Worm (Caenorhabditis elegans) whole organism, young adult: ENCODE data around the gene H38K22.7.

Experiments used
- F37B4.10 ChIP-seq: fragments of 200-800 bp; sonication (Bioruptor generic); IDR thresholded peaks from 2 replicates; pipeline ENCODE4 v1.3.6; 2022; ENCODE audit warnings: missing genetic modification characterization, missing compliant biosample characterization
- aptf-3 ChIP-seq: fragments of 200-800 bp; sonication (Bioruptor generic); IDR thresholded peaks from 2 replicates; pipeline ENCODE4 v1.3.6; 2022; ENCODE audit warnings: missing genetic modification characterization, missing compliant biosample characterization
- ceh-79 ChIP-seq: sonication (generic microtip); optimal IDR thresholded peaks from 2 replicates; lab custom pipeline; 2017; ENCODE audit warnings: mild to moderate bottlenecking, missing genetic modification characterization, missing compliant biosample characterization
- dox-1 ChIP-seq: fragments of 200-800 bp; sonication (Bioruptor generic); IDR thresholded peaks from 2 replicates; pipeline ENCODE4 v1.3.6; 2022; ENCODE audit warnings: missing genetic modification reagents, missing genetic modification characterization, missing compliant biosample characterization
- snpc-3.4 ChIP-seq: sonication (generic microtip); optimal IDR thresholded peaks from 2 replicates; lab custom pipeline; 2017; ENCODE audit warnings: missing genetic modification characterization, mild to moderate bottlenecking, missing compliant biosample characterization, antibody characterized with exemption, moderate library complexity, missing genotype, missing genetic modification reagents
- tbp1 ChIP-seq: fragments of 200-800 bp; sonication (Bioruptor generic); optimal IDR thresholded peaks from 2 replicates; lab custom pipeline; 2018; ENCODE audit warnings: mild to moderate bottlenecking, missing genetic modification characterization, missing compliant biosample characterization
- unc-130 ChIP-seq: sonication (generic microtip); optimal IDR thresholded peaks from 2 replicates; lab custom pipeline; 2016; ENCODE audit warnings: missing genetic modification reagents, missing genetic modification characterization, missing compliant biosample characterization

DNA sequence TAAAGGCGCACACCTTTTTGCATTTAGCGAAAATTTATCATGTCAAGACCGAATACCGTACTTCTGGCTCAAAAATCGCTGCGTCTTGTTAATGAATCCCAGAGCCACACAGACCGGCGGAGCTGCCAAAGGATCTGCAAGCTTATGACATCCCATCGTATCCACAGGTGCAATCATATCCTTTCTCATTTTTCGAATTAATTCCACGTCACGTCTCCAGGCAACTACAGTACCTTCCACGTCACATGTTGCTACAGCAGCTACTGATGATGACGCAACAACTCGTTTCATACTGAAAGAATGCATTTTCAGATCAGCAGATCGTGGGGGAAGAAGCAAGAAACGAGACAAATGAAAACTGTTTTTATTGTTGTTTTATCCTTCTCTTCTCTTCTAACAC is 28.4 kb upstream of the H38K22.7 start, which contains the start of gene R10E4.6:
- TF ChIP-seq unc-130 (GFP tag; lab: Kevin White, UChicago) (no peak), snpc-3.4 (tag; lab: Kevin White, UChicago) (no peak), dox-1 (no peak), tbp1 (GFP tag; lab: Kevin White, UChicago) (no peak), F37B4.10 (no peak), ceh-79 (tag; lab: Kevin White, UChicago) (no peak), aptf-3 (no peak)
